Fruit fly (Drosophila melanogaster) whole organism, wandering third instar larva: Measurements from ENCODE around the gene CG32073.

Source experiments
- GATAd ChIP-seq: sonication (Bioruptor generic); optimal IDR thresholded peaks from 2 replicates; lab custom pipeline; 2016; ENCODE audit warnings: missing biosample characterization, missing genetic modification characterization
- h ChIP-seq: fragments of 200-800 bp; sonication (Bioruptor generic); optimal IDR thresholded peaks from 3 replicates; lab custom pipeline; 2016; ENCODE audit warnings: missing biosample characterization, mild to moderate bottlenecking, missing genetic modification characterization

DNA sequence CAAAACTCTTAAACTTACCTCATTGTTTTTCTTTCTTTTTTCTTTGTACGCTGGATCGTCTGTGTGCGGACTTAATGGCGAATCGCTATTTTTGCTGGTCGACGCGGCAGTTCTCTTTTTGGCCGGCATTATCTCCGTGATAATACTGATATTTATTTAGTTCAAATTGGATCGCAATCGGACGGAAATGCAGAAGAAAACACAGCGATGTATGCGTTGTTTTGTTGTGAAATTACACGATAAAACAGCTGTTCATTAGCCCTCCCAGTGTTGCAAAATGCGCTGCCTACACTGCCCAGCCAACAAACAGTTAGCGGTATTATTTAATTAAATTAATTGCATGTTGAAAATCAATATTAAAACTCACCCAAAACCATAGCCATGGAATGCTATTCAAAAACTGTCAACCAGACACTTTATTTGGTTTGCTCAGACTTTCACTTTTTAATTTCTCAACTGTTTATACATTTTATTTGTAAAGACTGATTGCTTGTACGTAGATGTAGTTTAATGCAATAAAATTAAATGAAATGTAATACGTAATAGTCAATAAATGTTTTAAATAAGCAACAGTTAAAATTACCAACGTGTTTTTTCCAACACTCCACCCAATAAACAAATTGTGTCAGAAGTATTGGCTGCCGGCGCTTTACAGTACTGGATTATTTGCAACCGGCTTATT lies 9.3 kb downstream of the CG32073 start, which contains the start of the genes Irbp18 and APP-BP1:
- peak; percentile 81 for TF ChIP-seq GATAd (GFP tag; lab: Kevin White, UChicago)
- peak; percentile 96 for TF ChIP-seq h (GFP tag; lab: Kevin White, UChicago)
